Worm (Caenorhabditis elegans) whole organism, L1 larva: Measurements from ENCODE around the gene tbg-1.

Experiments used
- C04F5.9 ChIP-seq: sonication (generic microtip); optimal IDR thresholded peaks from 2 replicates; lab custom pipeline; 2016; ENCODE audit warnings: missing genetic modification characterization, missing compliant biosample characterization
- C16A3.4 ChIP-seq: fragments of 150-350 bp; optimal IDR thresholded peaks from 2 replicates; lab custom pipeline; 2014; ENCODE audit warnings: missing biosample characterization, missing genetic modification characterization
- blmp-1 ChIP-seq: fragments of 150-350 bp; optimal IDR thresholded peaks from 2 replicates; lab custom pipeline; 2014; ENCODE audit warnings: missing biosample characterization, missing genetic modification characterization
- ceh-63 ChIP-seq: fragments of 200-800 bp; sonication (Bioruptor generic); optimal IDR thresholded peaks from 2 replicates; lab custom pipeline; 2018; ENCODE audit warnings: mild to moderate bottlenecking, missing genetic modification characterization, missing compliant biosample characterization
- ceh-8 ChIP-seq: fragments of 200-800 bp; sonication (Bioruptor generic); optimal IDR thresholded peaks from 2 replicates; lab custom pipeline; 2018; ENCODE audit warnings: mild to moderate bottlenecking, missing genetic modification characterization, moderate library complexity, missing compliant biosample characterization
- ceh-88 ChIP-seq: fragments of 200-800 bp; sonication (Bioruptor generic); IDR thresholded peaks from 2 replicates; pipeline ENCODE4 v1.3.6; 2022; ENCODE audit warnings: missing genetic modification characterization, missing compliant biosample characterization
- dpl-1 ChIP-seq, 3 experiments: fragments of 150-350 bp in 2 of 3; sonication (generic microtip) in 1 of 3; optimal IDR thresholded peaks; 2 replicates each; lab custom pipeline; 2014 to 2017; ENCODE audit warnings: missing biosample characterization in 3 of 3, missing genetic modification characterization in 3 of 3, missing genetic modification reagents in 3 of 3
- efl-1 ChIP-seq, 4 experiments: fragments of 150-350 bp; optimal IDR thresholded peaks in 3 of 4; peaks in 1 of 4; 1 replicate in 1 of 4; 2 replicates in 3 of 4; lab custom pipeline; 2014; ENCODE audit warnings: missing biosample characterization in 2 of 4, missing genetic modification characterization in 2 of 4, missing genetic modification reagents in 2 of 4
- egl-13 ChIP-seq: sonication (generic microtip); optimal IDR thresholded peaks from 2 replicates; lab custom pipeline; 2016; ENCODE audit warnings: missing genotype, missing genetic modification reagents, missing genetic modification characterization, missing compliant biosample characterization
- egl-27 ChIP-seq, 2 experiments: fragments of 150-350 bp in 1 of 2; sonication (generic microtip); optimal IDR thresholded peaks; 3 replicates each; lab custom pipeline; 2017 to 2018; ENCODE audit warnings: missing biosample characterization in 2 of 2, missing genetic modification characterization in 2 of 2, missing genetic modification reagents in 2 of 2
- elt-2 ChIP-seq: sonication (generic microtip); optimal IDR thresholded peaks from 2 replicates; lab custom pipeline; 2016; ENCODE audit warnings: missing genetic modification characterization, mild to moderate bottlenecking, inconsistent platforms, missing compliant biosample characterization, missing genetic modification reagents
- fkh-4 ChIP-seq: sonication (generic microtip); optimal IDR thresholded peaks from 2 replicates; lab custom pipeline; 2016; ENCODE audit warnings: missing compliant biosample characterization, missing genetic modification characterization, borderline replicate concordance
- fkh-8 ChIP-seq: sonication (generic microtip); optimal IDR thresholded peaks from 2 replicates; lab custom pipeline; 2016; ENCODE audit warnings: mild to moderate bottlenecking, missing genetic modification characterization, missing compliant biosample characterization
- hlh-17 ChIP-seq: fragments of 200-800 bp; sonication (Bioruptor generic); optimal IDR thresholded peaks from 2 replicates; lab custom pipeline; 2018; ENCODE audit warnings: missing genetic modification characterization, mild to moderate bottlenecking, missing compliant biosample characterization, moderate library complexity, borderline replicate concordance
- hpl-2 ChIP-seq: fragments of 150-350 bp; optimal IDR thresholded peaks from 2 replicates; lab custom pipeline; 2014; ENCODE audit warnings: missing biosample characterization, missing genetic modification reagents, missing genetic modification characterization
- isw-1 ChIP-seq: fragments of 200-800 bp; sonication (Bioruptor generic); IDR thresholded peaks from 2 replicates; pipeline ENCODE4 v1.3.6; 2022; ENCODE audit warnings: missing genetic modification characterization, missing compliant biosample characterization
- jun-1 ChIP-seq: fragments of 150-350 bp; optimal IDR thresholded peaks from 2 replicates; lab custom pipeline; 2014; ENCODE audit warnings: missing biosample characterization, missing genetic modification reagents, missing genetic modification characterization
- lin-15B ChIP-seq: fragments of 150-350 bp; sonication (generic microtip); optimal IDR thresholded peaks from 3 replicates; lab custom pipeline; 2014; ENCODE audit warnings: missing biosample characterization, missing genetic modification characterization
- lin-35 ChIP-seq, 2 experiments: fragments of 150-350 bp; optimal IDR thresholded peaks; 2 replicates each; lab custom pipeline; 2014; ENCODE audit warnings: missing biosample characterization in 2 of 2, missing genetic modification characterization in 2 of 2, missing genetic modification reagents in 2 of 2
- lsy-2 ChIP-seq, 2 experiments: fragments of 150-350 bp; optimal IDR thresholded peaks; 2 replicates each; lab custom pipeline; 2014; ENCODE audit warnings: missing biosample characterization in 2 of 2, missing genetic modification characterization in 2 of 2
- nhr-12 ChIP-seq: sonication (generic microtip); optimal IDR thresholded peaks from 2 replicates; lab custom pipeline; 2017; ENCODE audit warnings: missing biosample characterization, missing genetic modification characterization
- nhr-19 ChIP-seq: fragments of 200-800 bp; sonication (Bioruptor generic); conservative IDR thresholded peaks from 2 replicates; pipeline ENCODE4 v1.3.6; 2022; ENCODE audit warnings: missing genetic modification characterization, missing compliant biosample characterization
- nhr-20 ChIP-seq: sonication (generic microtip); optimal IDR thresholded peaks from 2 replicates; lab custom pipeline; 2016; ENCODE audit warnings: mild to moderate bottlenecking, missing genetic modification characterization, missing compliant biosample characterization
- nhr-237 ChIP-seq: fragments of 150-350 bp; optimal IDR thresholded peaks from 2 replicates; lab custom pipeline; 2014; ENCODE audit warnings: missing biosample characterization, missing genetic modification characterization
- nhr-71 ChIP-seq: sonication (generic microtip); optimal IDR thresholded peaks from 2 replicates; lab custom pipeline; 2016; ENCODE audit warnings: mild to moderate bottlenecking, missing genetic modification characterization, moderate library complexity, missing compliant biosample characterization
- nhr-77 ChIP-seq: fragments of 150-350 bp; optimal IDR thresholded peaks from 2 replicates; lab custom pipeline; 2014; ENCODE audit warnings: missing biosample characterization, missing genetic modification characterization
- nhr-84 ChIP-seq: sonication (generic microtip); optimal IDR thresholded peaks from 2 replicates; lab custom pipeline; 2017; ENCODE audit warnings: missing biosample characterization, missing genetic modification characterization
- nhr-85 ChIP-seq: sonication (generic microtip); peaks from one replicate; lab custom pipeline; 2016; ENCODE audit warnings: missing genetic modification characterization, inconsistent platforms, missing compliant biosample characterization
- nhr-90 ChIP-seq: sonication (generic microtip); optimal IDR thresholded peaks from 2 replicates; lab custom pipeline; 2016; ENCODE audit warnings: mild to moderate bottlenecking, missing genetic modification characterization, missing compliant biosample characterization; ENCODE audit not compliant: poor library complexity
- pag-3 ChIP-seq: sonication (generic microtip); optimal IDR thresholded peaks from 2 replicates; lab custom pipeline; 2017; ENCODE audit warnings: missing genetic modification characterization, mild to moderate bottlenecking, missing compliant biosample characterization, antibody characterized with exemption, borderline replicate concordance; ENCODE audit not compliant: insufficient read depth
- pax-3 ChIP-seq: fragments of 200-800 bp; sonication (Bioruptor generic); optimal IDR thresholded peaks from 2 replicates; lab custom pipeline; 2018; ENCODE audit warnings: mild to moderate bottlenecking, missing genetic modification characterization, moderate library complexity, missing compliant biosample characterization
- pqm-1 ChIP-seq: sonication (generic microtip); optimal IDR thresholded peaks from 3 replicates; lab custom pipeline; 2017; ENCODE audit warnings: missing biosample characterization, missing genetic modification characterization
- rnt-1 ChIP-seq: sonication (generic microtip); optimal IDR thresholded peaks from 2 replicates; lab custom pipeline; 2016; ENCODE audit warnings: mild to moderate bottlenecking, missing genetic modification characterization, moderate library complexity, missing compliant biosample characterization
- skn-1 ChIP-seq: fragments of 150-350 bp; optimal IDR thresholded peaks from 2 replicates; lab custom pipeline; 2014; ENCODE audit warnings: missing biosample characterization, missing genetic modification characterization
- snu-23 ChIP-seq: sonication (generic microtip); optimal IDR thresholded peaks from 2 replicates; lab custom pipeline; 2016; ENCODE audit warnings: missing genetic modification characterization, missing compliant biosample characterization
- swsn-7 ChIP-seq: sonication (generic microtip); optimal IDR thresholded peaks from 2 replicates; lab custom pipeline; 2016; ENCODE audit warnings: missing genetic modification characterization, missing compliant biosample characterization
- tbx-2 ChIP-seq: sonication (generic microtip); optimal IDR thresholded peaks from 2 replicates; lab custom pipeline; 2016; ENCODE audit warnings: missing genetic modification characterization, missing compliant biosample characterization
- tlp-1 ChIP-seq: fragments of 150-350 bp; optimal IDR thresholded peaks from 2 replicates; lab custom pipeline; 2014; ENCODE audit warnings: missing biosample characterization, missing genetic modification characterization
- unc-30 ChIP-seq: sonication (generic microtip); optimal IDR thresholded peaks from 2 replicates; lab custom pipeline; 2017; ENCODE audit warnings: missing biosample characterization, missing genetic modification characterization
- vab-15 ChIP-seq: sonication (generic microtip); optimal IDR thresholded peaks from 2 replicates; lab custom pipeline; 2017; ENCODE audit warnings: missing genotype, mild to moderate bottlenecking, missing genetic modification characterization, missing compliant biosample characterization
- zag-1 ChIP-seq: fragments of 150-350 bp; optimal IDR thresholded peaks from 2 replicates; lab custom pipeline; 2014; ENCODE audit warnings: missing biosample characterization, missing genetic modification characterization
- zip-4 ChIP-seq: fragments of 200-800 bp; sonication (Bioruptor generic); optimal IDR thresholded peaks from 2 replicates; lab custom pipeline; 2018; ENCODE audit warnings: mild to moderate bottlenecking, missing genetic modification characterization, moderate library complexity, missing compliant biosample characterization
- ztf-11 ChIP-seq, 2 experiments: sonication (generic microtip); optimal IDR thresholded peaks; 2 replicates each; lab custom pipeline; 2016 to 2017; ENCODE audit warnings: missing genetic modification characterization in 2 of 2, missing biosample characterization in 1 of 2, missing compliant biosample characterization in 1 of 2
- ztf-4 ChIP-seq: fragments of 150-350 bp; optimal IDR thresholded peaks from 2 replicates; lab custom pipeline; 2014; ENCODE audit warnings: missing biosample characterization, missing genetic modification characterization

The tbg-1 gene

DNA sequence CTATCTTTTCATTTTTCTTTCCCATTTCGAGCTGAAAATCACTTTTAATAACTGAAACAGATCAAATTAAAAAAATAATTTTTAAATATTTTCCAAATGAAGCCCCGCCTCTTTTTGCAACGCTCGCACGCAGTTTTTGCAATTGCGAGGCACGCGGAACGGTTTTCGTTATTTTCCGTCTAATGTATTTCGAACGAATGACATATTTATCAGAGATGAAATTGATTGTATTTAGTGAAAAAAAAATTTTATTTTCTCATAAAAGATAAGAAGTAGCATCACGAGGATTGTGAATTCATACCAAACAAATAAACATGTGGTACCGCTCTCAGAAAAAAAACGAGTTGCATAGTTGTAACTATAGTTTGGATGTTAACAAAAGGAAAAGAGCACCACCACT is 901 bp upstream of the tbg-1 start, which contains the start of gene rpac-19 (continued):
- TF ChIP-seq nhr-20 = peak; percentile 47
- peak; percentile 42 for TF ChIP-seq nhr-19 (GFP tag; lab: Robert Waterston, UW)

DNA sequence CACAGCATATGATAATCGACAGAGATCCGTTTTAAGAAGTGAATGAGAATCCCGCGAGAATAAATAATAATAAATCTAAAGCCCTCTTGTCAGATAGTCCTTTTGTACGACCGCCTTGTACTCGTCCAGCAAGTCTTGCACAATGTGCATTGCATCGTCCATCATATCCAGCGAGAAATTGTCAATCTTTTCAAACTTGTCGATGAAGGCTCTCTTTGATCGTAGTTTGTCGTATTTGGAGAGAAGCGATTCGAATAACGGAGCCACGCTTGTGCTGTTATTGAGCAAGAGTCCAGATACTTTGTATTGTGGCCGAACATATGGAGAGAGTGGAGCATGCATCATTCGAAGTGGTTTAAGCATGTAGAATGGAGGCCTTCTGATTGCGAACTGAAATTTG is 2.4 kb downstream of the tbg-1 start:
- TF ChIP-seq C16A3.4 (tag; lab: Kevin White, UChicago) (no peak), rnt-1 (tag; lab: Kevin White, UChicago) (peak; percentile 19), tbx-2 (tag; lab: Kevin White, UChicago) (no peak)

DNA sequence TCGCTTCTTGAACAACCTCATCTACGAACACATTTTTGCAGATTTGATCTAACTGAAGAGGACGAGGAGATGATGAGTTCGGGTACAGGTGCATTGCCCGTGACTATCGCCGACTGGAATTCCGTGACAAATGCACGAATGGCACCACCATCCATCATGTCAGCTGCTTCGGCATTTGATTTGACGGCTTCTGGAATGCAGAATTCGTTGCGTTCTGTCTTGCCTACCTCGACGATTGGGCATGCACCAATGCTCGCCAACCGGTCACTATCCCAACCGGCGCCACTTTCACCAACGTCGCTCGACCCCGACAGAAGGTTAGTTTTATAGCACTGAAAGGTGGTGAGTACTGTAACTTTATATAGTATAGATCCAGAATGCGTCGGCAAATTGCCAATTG is 5.5 kb downstream of the tbg-1 start:
- TF ChIP-seq unc-30 = no peak
- TF ChIP-seq swsn-7 (tag; lab: Kevin White, UChicago) = no peak
- TF ChIP-seq ceh-63 (GFP tag; lab: Kevin White, UChicago) = peak; percentile 43
- no peak for TF ChIP-seq tbx-2 (tag; lab: Kevin White, UChicago)
- TF ChIP-seq, all 84 proteins: peak for 1

DNA sequence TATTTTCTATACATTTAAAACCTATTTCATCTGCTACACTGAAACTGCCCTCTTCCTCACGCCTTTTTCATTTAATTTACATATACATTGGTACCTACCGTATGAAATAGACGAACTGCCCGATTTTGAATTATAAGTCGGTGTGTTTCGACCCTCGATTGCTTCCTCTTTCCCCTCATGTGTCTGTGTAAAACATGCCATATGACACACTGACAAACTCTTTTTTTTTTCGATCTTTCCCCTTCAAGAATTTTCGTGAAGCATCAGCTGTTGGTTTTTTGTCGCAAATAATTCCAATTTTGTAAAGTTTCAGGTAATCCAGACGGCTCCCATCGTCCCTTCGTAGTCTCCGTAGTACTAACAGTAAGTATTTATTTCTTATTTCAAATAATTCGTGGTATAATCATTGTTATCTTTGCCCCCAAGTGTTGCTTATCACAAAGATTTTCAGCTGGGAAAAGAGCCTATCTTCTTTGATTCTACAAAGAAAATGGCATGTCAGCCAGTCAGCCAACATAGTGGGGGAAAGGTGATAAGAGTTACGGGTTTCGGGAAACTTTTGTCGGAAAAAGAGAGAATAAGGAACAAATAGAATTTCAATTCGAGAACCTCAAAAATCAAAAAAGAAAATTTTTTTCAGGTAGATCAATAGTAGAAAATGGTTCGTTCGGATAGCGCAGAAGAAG is 7.0 kb downstream of the tbg-1 start:
- TF ChIP-seq nhr-77 (tag; lab: Kevin White, UChicago) (no peak), skn-1 (tag; lab: Kevin White, UChicago) (no peak), fkh-4 (tag; lab: Kevin White, UChicago) (no peak), nhr-19 (GFP tag; lab: Robert Waterston, UW) (0 out of 2 replicates have a peak, but pooled peaks have one; percentile 1), efl-1 (optimal IDR thresholded peaks at IDR 0.05; lab: Kevin White, UChicago) (no peak), efl-1 (GFP tag; optimal IDR thresholded peaks at IDR 0.05 in 1 of 2; lab: Kevin White, UChicago) (peak in 1 of 2 experiments; percentile 90), jun-1 (tag; lab: Kevin White, UChicago) (no peak), lsy-2 (tag; optimal IDR thresholded peaks at IDR 0.05; lab: Kevin White, UChicago) (peak in 1 of 2 experiments; percentile 27), nhr-85 (peak; percentile 60), tlp-1 (no peak), nhr-12 (tag; lab: Kevin White, UChicago) (no peak), pqm-1 (tag; lab: Kevin White, UChicago) (peak; percentile 83), unc-30 (no peak), ztf-4 (tag; lab: Kevin White, UChicago) (no peak), C04F5.9 (no peak), ztf-11 (tag; optimal IDR thresholded peaks at IDR 0.05; lab: Kevin White, UChicago) (no peak), ceh-8 (GFP tag; lab: Kevin White, UChicago) (no peak), nhr-84 (tag; lab: Kevin White, UChicago) (no peak), hpl-2 (GFP tag; lab: Kevin White, UChicago) (no peak), pag-3 (tag; lab: Kevin White, UChicago) (no peak), nhr-20 (no peak), pax-3 (tag; lab: Kevin White, UChicago) (no peak), egl-13 (no peak), zag-1 (tag; lab: Kevin White, UChicago) (no peak), snu-23 (peak; percentile 51), vab-15 (tag; lab: Kevin White, UChicago) (no peak), fkh-8 (tag; lab: Kevin White, UChicago) (no peak), isw-1 (GFP tag; lab: Robert Waterston, UW) (no peak), elt-2 (tag; lab: Kevin White, UChicago) (peak; percentile 77), lin-15B (no peak), rnt-1 (tag; lab: Kevin White, UChicago) (peak; percentile 33), egl-27 (tag; optimal IDR thresholded peaks at IDR 0.05; lab: Kevin White, UChicago) (no peak), nhr-90 (tag; lab: Kevin White, UChicago) (no peak), nhr-237 (tag; lab: Kevin White, UChicago) (no peak), ceh-63 (GFP tag; lab: Kevin White, UChicago) (no peak), hlh-17 (GFP tag; lab: Kevin White, UChicago) (no peak), dpl-1 (GFP tag; optimal IDR thresholded peaks at IDR 0.05; lab: Kevin White, UChicago) (peak in 1 of 3 experiments; percentile 1), ceh-88 (GFP tag; lab: Robert Waterston, UW) (no peak), blmp-1 (tag; lab: Kevin White, UChicago) (no peak), nhr-71 (tag; lab: Kevin White, UChicago) (peak; percentile 54), lin-35 (GFP tag; optimal IDR thresholded peaks at IDR 0.05; lab: Kevin White, UChicago) (no peak), zip-4 (GFP tag; lab: Kevin White, UChicago) (no peak)
